Fruit fly (Drosophila melanogaster): ENCODE measurements around the gene CG4594.

CG4594 gene

DNA sequence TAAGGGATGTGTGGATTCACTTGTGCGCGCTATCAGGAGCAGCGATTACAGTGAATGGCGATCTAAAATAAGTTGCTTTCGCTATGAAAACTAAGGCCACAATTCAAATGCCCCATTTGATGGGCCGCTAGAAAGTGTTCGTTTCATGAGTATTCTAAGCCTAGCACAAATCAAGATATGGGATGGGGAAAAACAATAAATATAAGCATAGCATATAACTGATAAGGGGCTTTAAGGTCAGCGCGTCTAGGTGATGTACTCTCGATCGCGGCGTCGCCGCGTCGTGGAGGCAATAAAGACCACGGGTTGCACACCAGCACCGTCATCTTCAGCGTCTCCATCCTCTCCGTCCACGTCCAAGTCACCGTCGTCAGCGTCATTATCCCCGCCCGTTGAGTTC is 40.8 kb downstream of the CG4594 start:
- TF ChIP-seq pan (optimal IDR thresholded peaks at IDR 0.05): no peak
- TF ChIP-seq CG8478 (optimal IDR thresholded peaks at IDR 0.05): no peak
- no peak for TF ChIP-seq Dll (optimal IDR thresholded peaks at IDR 0.05)
- TF ChIP-seq EcR (GFP tag; optimal IDR thresholded peaks at IDR 0.05): no peak
- TF ChIP-seq psq (optimal IDR thresholded peaks at IDR 0.05): no peak
- no peak for TF ChIP-seq usp (GFP tag; optimal IDR thresholded peaks at IDR 0.05)

DNA sequence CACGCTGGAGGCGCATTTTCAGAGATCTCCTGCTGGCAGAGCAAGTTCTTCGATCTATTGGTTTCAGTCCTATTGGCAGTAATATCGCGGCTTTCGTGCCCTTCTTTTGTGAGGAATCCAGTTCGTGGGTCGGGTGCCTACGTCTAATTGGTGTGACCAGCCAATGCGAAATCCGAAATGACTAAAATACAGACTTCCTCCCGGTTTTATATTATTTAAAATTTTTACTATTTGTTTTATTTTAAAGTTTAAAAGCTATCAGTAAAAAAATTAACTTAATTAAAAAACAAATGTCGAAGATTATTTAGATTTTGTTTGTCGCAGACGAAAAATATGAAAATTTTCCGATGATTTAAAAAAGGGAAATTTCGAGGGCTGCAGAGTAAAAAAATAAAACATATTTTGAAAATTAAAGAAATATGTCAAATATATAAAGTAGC is 43.7 kb downstream of the CG4594 start, which contains the start of gene CG5850:
CG5850 (minus strand) TSS at position 347 of the 440 bp plus-strand sequence.
- no peak for TF ChIP-seq usp (GFP tag; optimal IDR thresholded peaks at IDR 0.05)
- TF ChIP-seq EcR (GFP tag; optimal IDR thresholded peaks at IDR 0.05): no peak
- TF ChIP-seq Dll (optimal IDR thresholded peaks at IDR 0.05): no peak
- no peak for TF ChIP-seq CG8478 (optimal IDR thresholded peaks at IDR 0.05)
- TF ChIP-seq pan (optimal IDR thresholded peaks at IDR 0.05): no peak
- TF ChIP-seq psq (optimal IDR thresholded peaks at IDR 0.05): no peak

DNA sequence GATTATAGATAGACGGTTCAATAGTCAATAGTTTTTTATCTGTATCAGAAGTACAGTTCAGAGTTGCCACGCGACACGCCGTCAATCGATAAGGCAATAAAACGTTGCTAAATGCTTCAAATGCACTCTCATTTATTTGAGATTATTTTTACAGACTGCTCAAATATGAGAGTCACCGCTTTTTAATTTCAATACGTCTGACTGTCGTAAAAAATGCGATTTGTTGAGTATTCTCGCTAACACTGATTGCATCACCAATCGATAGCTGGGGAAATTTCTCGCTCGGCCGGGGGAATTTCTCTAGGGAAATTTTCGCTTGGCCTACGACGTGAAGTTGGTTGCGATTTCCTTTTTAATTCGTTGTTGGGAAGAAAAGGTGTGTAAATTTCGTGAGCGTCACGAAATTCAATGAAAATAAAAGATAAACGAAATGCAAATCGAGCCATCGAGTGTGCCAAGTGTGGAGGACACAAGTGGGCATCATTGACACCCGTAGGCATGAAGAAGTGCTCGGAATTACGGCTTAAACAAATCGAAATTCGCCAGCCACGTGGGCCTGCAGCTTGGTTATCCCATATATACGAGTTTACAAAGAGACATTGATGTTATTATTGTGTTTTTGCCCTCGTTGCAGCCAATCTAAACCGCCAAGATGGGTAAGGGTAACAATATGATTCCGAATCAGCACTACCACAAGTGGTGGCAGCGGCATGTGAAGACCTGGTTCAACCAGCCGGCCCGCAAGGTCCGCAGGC is 47.2 kb downstream of the CG4594 start, which contains the start of the genes Dref and RpL13:
Dref (minus strand) TSS at position 247 of the 755 bp plus-strand sequence.
RpL13 (plus strand) TSS at position 331 of the 755 bp plus-strand sequence.
- no peak for TF ChIP-seq CG8478 (optimal IDR thresholded peaks at IDR 0.05)
- no peak for TF ChIP-seq Dll (optimal IDR thresholded peaks at IDR 0.05)
- no peak for TF ChIP-seq psq (optimal IDR thresholded peaks at IDR 0.05)
- TF ChIP-seq usp (GFP tag; optimal IDR thresholded peaks at IDR 0.05): no peak

DNA sequence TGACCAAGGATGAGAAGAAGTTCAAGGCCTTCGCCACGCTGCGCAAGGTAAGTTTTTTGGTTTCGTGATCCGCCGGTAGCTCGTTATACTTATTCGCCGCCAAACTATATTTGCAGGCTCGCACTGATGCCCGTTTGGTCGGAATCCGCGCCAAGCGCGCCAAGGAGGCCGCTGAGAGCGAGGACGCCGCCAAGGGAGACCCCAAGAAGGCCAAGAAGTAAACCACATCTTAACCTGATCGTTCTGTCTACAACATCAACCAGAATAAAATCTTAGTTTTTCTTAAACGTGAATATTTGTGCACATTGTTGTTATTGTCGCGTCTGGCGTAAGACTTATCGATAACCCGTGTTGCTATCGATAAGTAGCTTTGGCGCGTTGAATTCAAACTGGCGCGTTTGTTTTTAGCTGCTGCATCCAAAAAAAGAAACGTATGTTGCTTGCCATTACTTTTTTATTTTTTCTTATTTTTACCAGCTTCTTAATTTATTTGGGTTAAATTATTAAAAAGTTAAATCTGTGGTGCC is 48.3 kb downstream of the CG4594 start:
- TF ChIP-seq CG8478 (optimal IDR thresholded peaks at IDR 0.05) (no peak), usp (GFP tag; optimal IDR thresholded peaks at IDR 0.05) (no peak), pan (optimal IDR thresholded peaks at IDR 0.05) (no peak), Dll (optimal IDR thresholded peaks at IDR 0.05) (no peak)

Data from whole organism.